Worm (Caenorhabditis elegans): ENCODE results near the gene F23F1.6.

DNA sequence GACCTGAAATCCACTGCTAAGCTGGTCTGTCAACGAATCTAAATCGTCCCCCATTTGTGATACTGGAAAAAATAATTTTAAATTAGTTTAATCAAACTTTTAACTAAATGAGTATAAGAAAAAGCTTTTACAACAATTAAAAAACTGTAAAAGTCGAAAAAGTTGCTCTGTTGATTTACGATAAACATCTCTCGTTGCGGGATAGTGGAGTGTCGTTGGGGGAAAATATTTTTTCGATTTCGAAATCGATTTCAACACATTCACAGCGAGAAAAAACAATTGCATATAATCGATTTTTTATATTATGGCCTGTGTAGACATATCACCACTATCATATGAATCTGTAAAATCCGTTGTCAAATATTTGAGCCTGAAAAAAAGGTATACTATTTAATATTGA is 5.6 kb downstream of the F23F1.6 start, which contains the start of the genes F23F1.5 and fbxc-54:
- no peak for TF ChIP-seq aly-2 (tag; optimal IDR thresholded peaks at IDR 0.05)
- peak; percentile 1 to 58 (median 4) for TF ChIP-seq dpl-1 (GFP tag; optimal IDR thresholded peaks at IDR 0.05)
- TF ChIP-seq ztf-11 (tag; optimal IDR thresholded peaks at IDR 0.05), result no peak
- no peak for TF ChIP-seq zag-1 (tag; optimal IDR thresholded peaks at IDR 0.05)
- no peak for TF ChIP-seq ztf-4 (tag; optimal IDR thresholded peaks at IDR 0.05)
- TF ChIP-seq nhr-84 (tag; optimal IDR thresholded peaks at IDR 0.05), result no peak
- TF ChIP-seq fos-1 (tag; optimal IDR thresholded peaks at IDR 0.05), result no peak
- TF ChIP-seq ces-1 (GFP tag; optimal IDR thresholded peaks at IDR 0.05), result no peak
- no peak for TF ChIP-seq snu-23 (GFP tag; optimal IDR thresholded peaks at IDR 0.05)
- no peak for TF ChIP-seq pax-3 (tag; optimal IDR thresholded peaks at IDR 0.05)
